Worm (Caenorhabditis elegans) whole organism, mixed stage, embryonic: ENCODE data around the gene smg-9.

Experiments
- bed-3 ChIP-seq: fragments of 200-800 bp; sonication (Bioruptor generic); optimal IDR thresholded peaks from 3 replicates; lab custom pipeline; 2018; ENCODE audit warnings: mild to moderate bottlenecking, missing genetic modification characterization, moderate library complexity, missing compliant biosample characterization
- ces-1 ChIP-seq: fragments of 150-350 bp; optimal IDR thresholded peaks from 2 replicates; lab custom pipeline; 2014; ENCODE audit warnings: missing biosample characterization, missing genetic modification reagents, missing genetic modification characterization
- elt-1 ChIP-seq: sonication (generic microtip); optimal IDR thresholded peaks from 2 replicates; lab custom pipeline; 2017; ENCODE audit warnings: missing genetic modification characterization, mild to moderate bottlenecking, missing compliant biosample characterization, antibody characterized with exemption, moderate library complexity, borderline replicate concordance; ENCODE audit not compliant: insufficient read depth
- flh-1 ChIP-seq: fragments of 200-800 bp; sonication (Bioruptor generic); optimal IDR thresholded peaks from 2 replicates; lab custom pipeline; 2018; ENCODE audit warnings: mild to moderate bottlenecking, missing genetic modification characterization, moderate library complexity, missing compliant biosample characterization
- lsy-2 ChIP-seq: fragments of 150-350 bp; optimal IDR thresholded peaks from 2 replicates; lab custom pipeline; 2014; ENCODE audit warnings: missing biosample characterization, missing genetic modification characterization
- nhr-12 ChIP-seq: fragments of 150-350 bp; optimal IDR thresholded peaks from 2 replicates; lab custom pipeline; 2014; ENCODE audit warnings: missing biosample characterization, missing genetic modification characterization
- nhr-2 ChIP-seq: fragments of 150-350 bp; optimal IDR thresholded peaks from 2 replicates; lab custom pipeline; 2014; ENCODE audit warnings: missing biosample characterization, missing genetic modification characterization
- nhr-237 ChIP-seq: fragments of 150-350 bp; optimal IDR thresholded peaks from 2 replicates; lab custom pipeline; 2014; ENCODE audit warnings: missing biosample characterization, missing genetic modification characterization
- nhr-76 ChIP-seq: sonication (generic microtip); optimal IDR thresholded peaks from 2 replicates; lab custom pipeline; 2017; ENCODE audit warnings: missing biosample characterization, missing genetic modification characterization
- pha-4 ChIP-seq: fragments of 150-350 bp; optimal IDR thresholded peaks from 2 replicates; lab custom pipeline; 2018; ENCODE audit warnings: missing biosample characterization, missing genetic modification reagents, missing genetic modification characterization
- snpc-4 ChIP-seq: fragments of 150-350 bp; optimal IDR thresholded peaks from 2 replicates; lab custom pipeline; 2014; ENCODE audit warnings: missing biosample characterization, missing genetic modification characterization
- unc-39 ChIP-seq: fragments of 150-350 bp; optimal IDR thresholded peaks from 2 replicates; lab custom pipeline; 2014; ENCODE audit warnings: missing biosample characterization, missing genetic modification characterization
- unc-62 ChIP-seq: fragments of 150-350 bp; optimal IDR thresholded peaks from 2 replicates; lab custom pipeline; 2014; ENCODE audit warnings: missing biosample characterization, missing genetic modification reagents, missing genetic modification characterization
- ztf-11 ChIP-seq: fragments of 150-350 bp; optimal IDR thresholded peaks from 2 replicates; lab custom pipeline; 2014; ENCODE audit warnings: missing biosample characterization, missing genetic modification characterization

DNA sequence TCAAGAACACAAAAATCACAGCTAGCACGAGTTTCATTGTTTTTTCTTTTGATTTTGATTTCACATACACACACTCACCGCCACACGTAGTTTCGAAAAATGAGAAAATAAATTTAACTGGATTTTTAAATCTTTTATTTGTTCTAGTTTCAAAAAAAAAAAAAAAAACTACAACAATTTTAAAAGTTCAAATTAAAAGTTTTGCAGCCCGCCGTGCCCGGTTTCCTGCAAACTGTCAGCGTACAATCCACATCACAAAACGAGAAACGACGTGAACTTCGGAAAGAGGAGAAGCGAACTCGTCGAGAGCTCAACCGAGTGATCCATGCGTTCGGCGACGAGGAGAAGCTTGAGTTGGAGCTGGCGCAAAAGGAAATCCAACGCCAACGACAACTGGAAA lies 5.1 kb upstream of the smg-9 start, which contains the start of gene Y54E2A.5:
- TF ChIP-seq nhr-2 (no peak), elt-1 (tag; lab: Kevin White, UChicago) (no peak), unc-39 (tag; lab: Kevin White, UChicago) (no peak), nhr-12 (tag; lab: Kevin White, UChicago) (no peak), lsy-2 (tag; lab: Kevin White, UChicago) (no peak), pha-4 (tag; lab: Kevin White, UChicago) (no peak), snpc-4 (tag; lab: Kevin White, UChicago) (no peak), unc-62 (no peak), bed-3 (GFP tag; lab: Kevin White, UChicago) (no peak), flh-1 (GFP tag; lab: Kevin White, UChicago) (no peak), ztf-11 (no peak), nhr-237 (no peak), nhr-76 (tag; lab: Kevin White, UChicago) (no peak), ces-1 (GFP tag; lab: Kevin White, UChicago) (no peak)
